Fruit fly (Drosophila melanogaster) whole organism: ENCODE data around the gene Rfk.

Experiments
- CG8478 ChIP-seq: fragments of >200 bp; optimal IDR thresholded peaks from 2 replicates; lab custom pipeline; 2018; ENCODE audit warnings: inconsistent platforms
- Dll ChIP-seq: fragments of >200 bp; optimal IDR thresholded peaks from 2 replicates; lab custom pipeline; 2017
- EcR ChIP-seq, 2 experiments: fragments of >200 bp; optimal IDR thresholded peaks; 2 replicates each; lab custom pipeline; 2017; ENCODE audit warnings: missing biosample characterization in 2 of 2, missing genetic modification characterization in 2 of 2, missing genetic modification reagents in 2 of 2
- pan ChIP-seq: fragments of >200 bp; optimal IDR thresholded peaks from 2 replicates; lab custom pipeline; 2017
- psq ChIP-seq: fragments of >200 bp; optimal IDR thresholded peaks from 2 replicates; lab custom pipeline; 2017
- usp ChIP-seq: fragments of >200 bp; optimal IDR thresholded peaks from 2 replicates; lab custom pipeline; 2017; ENCODE audit warnings: missing biosample characterization, missing genetic modification characterization, mixed read lengths

Rfk gene

dm6 chr3R:7913551-7913950 is 461 bp upstream of the Rfk start, which contains the start of gene kipf:
kipf (plus strand) TSS chr3R:7913851.
- no peak for TF ChIP-seq psq (lab: Kevin White, UChicago)
- no peak for TF ChIP-seq usp (GFP tag; lab: Kevin White, UChicago)
- TF ChIP-seq EcR (GFP tag; optimal IDR thresholded peaks at IDR 0.05; lab: Kevin White, UChicago) = no peak
- no peak for TF ChIP-seq pan (lab: Kevin White, UChicago)
- TF ChIP-seq Dll (lab: Kevin White, UChicago) = no peak
- TF ChIP-seq CG8478 = no peak

dm6 chr3R:7911482-7911881 is 1.6 kb downstream of the Rfk start, which contains the start of gene Prat:
Prat (minus strand) TSS chr3R:7911779.
- TF ChIP-seq EcR (GFP tag; optimal IDR thresholded peaks at IDR 0.05; lab: Kevin White, UChicago) = no peak
- no peak for TF ChIP-seq CG8478
- no peak for TF ChIP-seq pan (lab: Kevin White, UChicago)
- TF ChIP-seq Dll (lab: Kevin White, UChicago) = no peak
- no peak for TF ChIP-seq usp (GFP tag; lab: Kevin White, UChicago)
- no peak for TF ChIP-seq psq (lab: Kevin White, UChicago)

- TF ChIP-seq usp (GFP tag; lab: Kevin White, UChicago) (no peak), psq (lab: Kevin White, UChicago) (no peak), Dll (lab: Kevin White, UChicago) (no peak)
Observed at dm6 chr3R:7907311-7907710, 5.8 kb downstream of the Rfk start, which contains the start of the genes Taf7 and EMC1. Taf7 (plus strand) TSS chr3R:7907333. EMC1 (minus strand) TSS chr3R:7907363.

dm6 chr3R:7902313-7902872 is 10.7 kb downstream of the Rfk start, which contains the start of gene mRpS9:
mRpS9 (minus strand) TSS chr3R:7902667.
- TF ChIP-seq pan (lab: Kevin White, UChicago) = no peak
- TF ChIP-seq EcR (GFP tag; optimal IDR thresholded peaks at IDR 0.05; lab: Kevin White, UChicago) = no peak
- no peak for TF ChIP-seq usp (GFP tag; lab: Kevin White, UChicago)
- TF ChIP-seq psq (lab: Kevin White, UChicago) = no peak
- TF ChIP-seq Dll (lab: Kevin White, UChicago) = no peak
- no peak for TF ChIP-seq CG8478

- TF ChIP-seq CG8478 (no peak), Dll (lab: Kevin White, UChicago) (no peak), psq (lab: Kevin White, UChicago) (no peak), pan (lab: Kevin White, UChicago) (no peak), usp (GFP tag; lab: Kevin White, UChicago) (no peak), EcR (GFP tag; optimal IDR thresholded peaks at IDR 0.05; lab: Kevin White, UChicago) (no peak)
Observed at dm6 chr3R:7899277-7899676, 13.8 kb downstream of the Rfk start.

dm6 chr3R:7895457-7895856 is 17.6 kb downstream of the Rfk start:
- TF ChIP-seq CG8478 (no peak), usp (GFP tag; lab: Kevin White, UChicago) (no peak), Dll (lab: Kevin White, UChicago) (no peak)

- TF ChIP-seq EcR (GFP tag; optimal IDR thresholded peaks at IDR 0.05; lab: Kevin White, UChicago) = no peak
- TF ChIP-seq pan (lab: Kevin White, UChicago) = no peak
- TF ChIP-seq psq (lab: Kevin White, UChicago) = no peak
- TF ChIP-seq CG8478 = no peak
- no peak for TF ChIP-seq usp (GFP tag; lab: Kevin White, UChicago)
- TF ChIP-seq Dll (lab: Kevin White, UChicago) = no peak
Observed at dm6 chr3R:7894586-7894985, 18.5 kb downstream of the Rfk start.

- TF ChIP-seq usp (GFP tag; lab: Kevin White, UChicago) (no peak), CG8478 (no peak), EcR (GFP tag; optimal IDR thresholded peaks at IDR 0.05; lab: Kevin White, UChicago) (no peak), psq (lab: Kevin White, UChicago) (no peak), pan (lab: Kevin White, UChicago) (no peak), Dll (lab: Kevin White, UChicago) (no peak)
Observed at dm6 chr3R:7892246-7893000, 20.7 kb downstream of the Rfk start.

dm6 chr3R:7891031-7891430 is 22.1 kb downstream of the Rfk start, which contains the start of gene wtrw:
wtrw (plus strand) TSS chr3R:7891331.
- TF ChIP-seq EcR (GFP tag; optimal IDR thresholded peaks at IDR 0.05; lab: Kevin White, UChicago) (no peak), Dll (lab: Kevin White, UChicago) (no peak), pan (lab: Kevin White, UChicago) (no peak), CG8478 (no peak), psq (lab: Kevin White, UChicago) (no peak), usp (GFP tag; lab: Kevin White, UChicago) (no peak)

- no peak for TF ChIP-seq psq (lab: Kevin White, UChicago)
- TF ChIP-seq pan (lab: Kevin White, UChicago) = no peak
- TF ChIP-seq Dll (lab: Kevin White, UChicago) = no peak
- no peak for TF ChIP-seq CG8478
- TF ChIP-seq EcR (GFP tag; optimal IDR thresholded peaks at IDR 0.05; lab: Kevin White, UChicago) = no peak
- no peak for TF ChIP-seq usp (GFP tag; lab: Kevin White, UChicago)
Observed at dm6 chr3R:7886859-7887190, 26.3 kb downstream of the Rfk start, which contains the start of gene ArgRS-m. ArgRS-m (plus strand) TSS chr3R:7887045.

dm6 chr3R:7886167-7886858 is 26.8 kb downstream of the Rfk start, which contains the start of gene CG17816:
CG17816 (minus strand) TSS chr3R:7886733.
- TF ChIP-seq psq (lab: Kevin White, UChicago) (no peak), EcR (GFP tag; optimal IDR thresholded peaks at IDR 0.05; lab: Kevin White, UChicago) (no peak), Dll (lab: Kevin White, UChicago) (peak; percentile 26)
